Fruit fly (Drosophila melanogaster): ENCODE measurements around the gene Corp.

The Corp gene

DNA sequence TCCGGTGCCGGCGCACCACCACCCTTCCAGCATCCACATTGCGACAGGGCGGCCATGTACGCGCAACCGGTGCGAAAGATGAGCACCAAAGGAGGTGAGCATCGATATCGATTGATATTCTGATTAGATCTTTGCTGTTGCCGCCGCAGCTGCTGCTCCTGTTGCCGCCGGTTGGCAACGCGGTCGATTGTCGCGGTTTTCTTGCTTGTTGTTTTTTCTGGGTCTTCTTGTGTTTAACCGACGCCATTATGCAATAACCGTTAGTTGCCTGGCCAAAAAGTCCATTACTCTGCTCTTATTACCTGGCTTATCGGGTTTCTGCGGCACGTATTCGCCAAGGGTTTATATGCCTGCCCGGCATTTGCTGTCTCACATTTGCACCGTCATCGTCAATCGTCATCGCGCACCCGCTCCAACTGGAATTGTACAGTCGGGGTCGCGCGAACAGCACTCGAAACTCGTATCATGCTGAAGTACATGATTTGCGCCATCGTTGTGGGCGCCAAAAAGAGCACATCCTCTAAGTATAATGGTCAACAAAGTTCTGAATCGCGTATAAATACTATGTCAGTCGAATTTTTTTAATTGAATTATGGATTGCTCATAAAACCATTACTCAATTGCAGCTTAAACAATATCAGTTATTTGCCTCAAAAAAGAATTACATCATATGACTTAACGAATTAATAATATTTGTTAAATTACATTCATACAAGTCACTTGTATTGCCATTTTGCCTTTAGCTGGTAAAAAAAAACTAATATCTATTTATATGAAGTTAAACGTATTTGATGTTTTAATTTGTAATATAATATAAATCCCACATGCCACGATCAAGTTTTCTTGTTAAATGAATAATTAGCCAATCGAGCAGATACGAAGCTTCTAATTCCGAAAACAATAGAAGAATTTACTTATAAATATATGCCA is 27.0 kb downstream of the Corp start, which contains the start of gene sni (continued):
- TF ChIP-seq ind (GFP tag; optimal IDR thresholded peaks at IDR 0.05) = no peak
- TF ChIP-seq her (GFP tag; optimal IDR thresholded peaks at IDR 0.05) = peak; percentile 52
- no peak for TF ChIP-seq H15 (GFP tag; IDR thresholded peaks at IDR 0.05)
- TF ChIP-seq gce (GFP tag; IDR thresholded peaks at IDR 0.05) = no peak
- TF ChIP-seq CG11504 (tag; optimal IDR thresholded peaks at IDR 0.05) = no peak
- peak; percentile 14 for TF ChIP-seq CG18599 (GFP tag; optimal IDR thresholded peaks at IDR 0.05)
- TF ChIP-seq ranshi (GFP tag; IDR thresholded peaks at IDR 0.05) = no peak
- peak; percentile 13 for TF ChIP-seq Hmr (GFP tag; optimal IDR thresholded peaks at IDR 0.05)
- TF ChIP-seq CG3163 (GFP tag; optimal IDR thresholded peaks at IDR 0.05) = no peak
- no peak for TF ChIP-seq jing (GFP tag; optimal IDR thresholded peaks at IDR 0.05)
- peak; percentile 46; the same call in 1 of the 2 replicates for TF ChIP-seq CG32532 (GFP tag; IDR thresholded peaks at IDR 0.05)
- peak; percentile 24; the same call in 1 of the 2 replicates for TF ChIP-seq vvl (GFP tag; IDR thresholded peaks at IDR 0.05)
- no peak for TF ChIP-seq ac (GFP tag; optimal IDR thresholded peaks at IDR 0.05)
- no peak for TF ChIP-seq sna (GFP tag; IDR thresholded peaks at IDR 0.05; ENCODE audit: partially characterized antibody)
- TF ChIP-seq insv (GFP tag; optimal IDR thresholded peaks at IDR 0.05) = peak; percentile 78 to 94
- TF ChIP-seq fu2 (GFP tag; optimal IDR thresholded peaks at IDR 0.05) = no peak
- TF ChIP-seq CG1233 (GFP tag; optimal IDR thresholded peaks at IDR 0.05) = no peak
- peak; percentile 66 for TF ChIP-seq sens (GFP tag)
- TF ChIP-seq unpg (GFP tag; optimal IDR thresholded peaks at IDR 0.05) = peak; percentile 1
- TF ChIP-seq Side (GFP tag; optimal IDR thresholded peaks at IDR 0.05) = peak; percentile 12
- TF ChIP-seq fd64A (GFP tag; optimal IDR thresholded peaks at IDR 0.05) = no peak
- TF ChIP-seq BEAF-32 (GFP tag; optimal IDR thresholded peaks at IDR 0.05) = no peak
- no peak for TF ChIP-seq al (GFP tag; IDR thresholded peaks at IDR 0.05)
- TF ChIP-seq bcd (GFP tag; optimal IDR thresholded peaks at IDR 0.05) = no peak
- peak; percentile 17 for TF ChIP-seq CG10979 (tag; optimal IDR thresholded peaks at IDR 0.05)
- no peak for TF ChIP-seq twi (tag; optimal IDR thresholded peaks at IDR 0.05)
- peak; percentile 45 for TF ChIP-seq CG15514 (GFP tag; optimal IDR thresholded peaks at IDR 0.05)
- peak; percentile 39 for TF ChIP-seq Sry-δ (GFP tag; optimal IDR thresholded peaks at IDR 0.05)
- TF ChIP-seq cwo (GFP tag; optimal IDR thresholded peaks at IDR 0.05) = no peak
- TF ChIP-seq zen2 (GFP tag; IDR thresholded peaks at IDR 0.05; ENCODE audit: partially characterized antibody) = 0 out of 3 replicates have a peak, but pooled peaks have one; percentile 13
- TF ChIP-seq phol (tag; optimal IDR thresholded peaks at IDR 0.05) = peak; percentile 11
- peak; percentile 31 for TF ChIP-seq lilli (GFP tag; optimal IDR thresholded peaks at IDR 0.05)
- TF ChIP-seq chn (GFP tag; optimal IDR thresholded peaks at IDR 0.05) = no peak
- no peak for TF ChIP-seq Taf1 (GFP tag; IDR thresholded peaks at IDR 0.05)
- TF ChIP-seq CG3281 (GFP tag; optimal IDR thresholded peaks at IDR 0.05) = peak; percentile 23
- no peak for TF ChIP-seq lov (optimal IDR thresholded peaks at IDR 0.05)
- TF ChIP-seq lov (GFP tag; IDR thresholded peaks at IDR 0.05) = no peak
- no peak for TF ChIP-seq ro (GFP tag; IDR thresholded peaks at IDR 0.05)
- no peak for TF ChIP-seq CG10654 (GFP tag; optimal IDR thresholded peaks at IDR 0.05)
- no peak for TF ChIP-seq chif (GFP tag; optimal IDR thresholded peaks at IDR 0.05)
- no peak for TF ChIP-seq Bgb (GFP tag; IDR thresholded peaks at IDR 0.05; ENCODE audit: partially characterized antibody)
- TF ChIP-seq CG13287 (GFP tag; IDR thresholded peaks at IDR 0.05; ENCODE audit: partially characterized antibody) = no peak
- TF ChIP-seq CkIIα-i1 (GFP tag; IDR thresholded peaks at IDR 0.05) = no peak
- TF ChIP-seq zfh2 (GFP tag; optimal IDR thresholded peaks at IDR 0.05) = no peak
- no peak for TF ChIP-seq CG2199 (GFP tag; IDR thresholded peaks at IDR 0.05)
- TF ChIP-seq crc (GFP tag; optimal IDR thresholded peaks at IDR 0.05) = no peak
- 0 out of 3 replicates have a peak, but pooled peaks have one; percentile 17 for TF ChIP-seq CG11456 (GFP tag; IDR thresholded peaks at IDR 0.05)
- TF ChIP-seq E2f2 (GFP tag; IDR thresholded peaks at IDR 0.05) = no peak
- TF ChIP-seq CG17612 (GFP tag; IDR thresholded peaks at IDR 0.05) = no peak
